Fruit fly (Drosophila melanogaster) whole organism, pupa: ENCODE results near the gene CG12991.

Experiments used
- CG10348 ChIP-seq: fragments of 200-800 bp; sonication (Bioruptor generic); IDR thresholded peaks from 2 replicates; pipeline ENCODE4 v1.3.6; 2022; ENCODE audit warnings: missing biosample characterization, missing genetic modification characterization
- CG14655 ChIP-seq: fragments of 200-800 bp; sonication (Bioruptor generic); optimal IDR thresholded peaks from 3 replicates; lab custom pipeline; 2017; ENCODE audit warnings: mild to moderate bottlenecking, missing biosample characterization, missing genetic modification reagents, missing genetic modification characterization
- CG15710 ChIP-seq: fragments of 200-800 bp; sonication (Bioruptor generic); optimal IDR thresholded peaks from 2 replicates; lab custom pipeline; 2018; ENCODE audit warnings: missing biosample characterization, mild to moderate bottlenecking, missing genetic modification characterization, moderate library complexity
- CG32121 ChIP-seq: fragments of 200-800 bp; sonication (Bioruptor generic); IDR thresholded peaks from 2 replicates; pipeline ENCODE4 v1.3.6; 2022; ENCODE audit warnings: missing biosample characterization, missing genetic modification characterization
- CG34367 ChIP-seq: fragments of 200-800 bp; sonication (Bioruptor generic); optimal IDR thresholded peaks from 2 replicates; lab custom pipeline; 2018; ENCODE audit warnings: missing biosample characterization, mild to moderate bottlenecking, missing genetic modification characterization
- CG4496 ChIP-seq: fragments of 200-800 bp; sonication (Bioruptor generic); IDR thresholded peaks from 3 replicates; pipeline ENCODE4 v1.3.6; 2022; ENCODE audit warnings: missing biosample characterization, missing genetic modification characterization
- CG8159 ChIP-seq: fragments of 200-800 bp; sonication (Bioruptor generic); optimal IDR thresholded peaks from 3 replicates; lab custom pipeline; 2018; ENCODE audit warnings: missing biosample characterization, mild to moderate bottlenecking, missing genetic modification characterization, moderate library complexity
- CG8301 ChIP-seq: fragments of 200-800 bp; sonication (Bioruptor generic); optimal IDR thresholded peaks from 2 replicates; lab custom pipeline; 2018; ENCODE audit warnings: missing biosample characterization, mild to moderate bottlenecking, missing genetic modification characterization
- D1 ChIP-seq: fragments of 200-800 bp; sonication (Bioruptor generic); optimal IDR thresholded peaks from 2 replicates; lab custom pipeline; 2018; ENCODE audit warnings: missing biosample characterization, mild to moderate bottlenecking, missing genetic modification characterization, moderate library complexity
- Pif1A ChIP-seq: fragments of 200-800 bp; sonication (Bioruptor generic); optimal IDR thresholded peaks from 3 replicates; lab custom pipeline; 2016; ENCODE audit warnings: missing biosample characterization, missing genetic modification characterization
- Pif1B ChIP-seq: fragments of 200-800 bp; sonication (Bioruptor generic); optimal IDR thresholded peaks from 3 replicates; lab custom pipeline; 2016; ENCODE audit warnings: missing biosample characterization, missing genetic modification characterization
- Snoo ChIP-seq: fragments of 200-800 bp; sonication (Bioruptor generic); optimal IDR thresholded peaks from 3 replicates; lab custom pipeline; 2017; ENCODE audit warnings: missing biosample characterization, mild to moderate bottlenecking, missing genetic modification characterization, inconsistent platforms
- rn ChIP-seq: fragments of 200-800 bp; sonication (Bioruptor generic); IDR thresholded peaks from 2 replicates; pipeline ENCODE4 v1.3.6; 2022; ENCODE audit warnings: missing biosample characterization, missing genetic modification characterization

dm6 chrX:17555139-17555538 is 24.5 kb upstream of the CG12991 start:
- TF ChIP-seq CG10348 (GFP tag; lab: Robert Waterston, UW): no peak
- no peak for TF ChIP-seq rn
- TF ChIP-seq CG15710 (tag; lab: Kevin White, UChicago): no peak
- TF ChIP-seq CG32121: 0 out of 2 replicates have a peak, but pooled peaks have one; percentile 43
- TF ChIP-seq CG14655 (GFP tag; lab: Kevin White, UChicago): peak; percentile 52
- TF ChIP-seq Pif1A (GFP tag; lab: Kevin White, UChicago): peak; percentile 24
- TF ChIP-seq Pif1B (GFP tag; lab: Kevin White, UChicago): no peak
- TF ChIP-seq CG34367 (tag; lab: Kevin White, UChicago): no peak
- TF ChIP-seq D1 (tag; lab: Kevin White, UChicago): no peak
- TF ChIP-seq CG8159: no peak
- TF ChIP-seq CG4496 (GFP tag; lab: Robert Waterston, UW): peak; percentile 48; the same call in 1 of the 3 replicates
- peak; percentile 23 for TF ChIP-seq CG8301
- TF ChIP-seq Snoo (tag; lab: Kevin White, UChicago): no peak
